Worm (Caenorhabditis elegans) whole organism, midembryonic: ENCODE results near the gene Y61A9LA.10.

Experiments
- T22C8.4 ChIP-seq: fragments of 200-800 bp; sonication (Bioruptor generic); IDR thresholded peaks from 2 replicates; pipeline ENCODE4 v1.3.6; 2022; ENCODE audit warnings: missing genetic modification characterization, missing compliant biosample characterization
- cog-1 ChIP-seq: sonication (generic microtip); optimal IDR thresholded peaks from 2 replicates; lab custom pipeline; 2016; ENCODE audit warnings: missing genetic modification characterization, missing compliant biosample characterization
- flt-1 ChIP-seq: fragments of 200-800 bp; sonication (Bioruptor generic); IDR thresholded peaks from 2 replicates; pipeline ENCODE4 v1.3.6; 2022; ENCODE audit warnings: missing genetic modification characterization, missing compliant biosample characterization

DNA sequence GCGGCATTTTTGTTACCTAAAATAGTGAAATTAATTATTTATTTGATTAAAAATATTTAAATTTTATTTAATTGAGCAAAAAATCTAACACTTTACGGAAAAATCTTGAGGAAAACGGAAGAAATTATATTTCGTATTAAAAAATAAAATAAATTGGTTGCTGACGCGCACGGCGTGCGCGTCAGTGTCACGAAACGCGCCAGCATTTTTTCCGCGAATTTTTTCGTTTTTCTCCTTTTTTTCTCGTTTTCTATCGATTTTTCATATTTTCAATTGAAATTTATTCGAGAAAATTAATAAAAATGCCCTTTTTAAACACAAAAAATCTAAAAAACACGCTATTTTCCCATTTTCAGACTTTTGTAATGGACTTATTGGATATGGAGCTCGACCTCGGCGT, at the start of gene Y61A9LA.10, which contains the start of gene F54D11.4:
- TF ChIP-seq flt-1 (GFP tag; lab: Robert Waterston, UW) (no peak), T22C8.4 (GFP tag; lab: Robert Waterston, UW) (no peak), cog-1 (no peak)
